Fruit fly (Drosophila melanogaster) S2 (cell line): ENCODE measurements around the gene rk.

Source experiments
- CG8478 ChIP-seq: fragments of >200 bp; optimal IDR thresholded peaks from 2 replicates; lab custom pipeline; 2018
- CTCF ChIP-seq, 2 experiments: fragments of >200 bp; optimal IDR thresholded peaks; 2 replicates each; lab custom pipeline; 2018

rk gene

dm6 chr2L:13976669-13977068 lies 24.4 kb downstream of the rk start, which contains the start of gene NimC1:
Gene NimC1 (minus strand): TSS chr2L:13976769.
- TF ChIP-seq CG8478 (lab: Kevin White, UChicago) (no peak), CTCF (optimal IDR thresholded peaks at IDR 0.05; lab: Kevin White, UChicago) (no peak)

- no peak for TF ChIP-seq CG8478 (lab: Kevin White, UChicago)
- no peak for TF ChIP-seq CTCF (optimal IDR thresholded peaks at IDR 0.05; lab: Kevin White, UChicago)
These were observed 28.2 kb downstream of the rk start, which contains the start of gene He for dm6 chr2L:13972847-13973246. Gene He (minus strand): TSS chr2L:13972947.

DNA sequence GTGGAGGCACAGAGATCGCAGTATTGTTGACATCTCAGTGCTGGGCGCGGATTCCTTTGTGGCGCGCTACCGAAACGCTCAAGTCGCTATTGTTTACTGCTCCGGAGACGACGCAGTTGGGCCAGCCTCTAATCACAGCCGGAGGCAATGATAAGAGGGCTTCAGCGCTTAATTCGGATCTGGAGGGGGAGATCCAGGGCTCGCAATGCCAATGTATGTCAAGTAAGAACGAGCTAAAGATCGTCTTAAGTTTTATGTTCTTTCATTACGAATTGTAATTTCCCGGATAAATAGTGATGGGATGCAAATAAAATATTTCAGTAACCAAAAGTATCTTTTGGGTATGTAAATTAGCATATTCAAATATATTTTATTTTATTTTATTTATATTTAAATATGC lies 31.2 kb downstream of the rk start, which contains the start of the genes NimB4 and NimB5:
TSS of gene NimB4 (minus strand) at position 101 of the 400 bp plus-strand sequence.
TSS of gene NimB5 (plus strand) at position 302 of the 400 bp plus-strand sequence.
- TF ChIP-seq CTCF (optimal IDR thresholded peaks at IDR 0.05; lab: Kevin White, UChicago) (no peak), CG8478 (lab: Kevin White, UChicago) (no peak)

DNA sequence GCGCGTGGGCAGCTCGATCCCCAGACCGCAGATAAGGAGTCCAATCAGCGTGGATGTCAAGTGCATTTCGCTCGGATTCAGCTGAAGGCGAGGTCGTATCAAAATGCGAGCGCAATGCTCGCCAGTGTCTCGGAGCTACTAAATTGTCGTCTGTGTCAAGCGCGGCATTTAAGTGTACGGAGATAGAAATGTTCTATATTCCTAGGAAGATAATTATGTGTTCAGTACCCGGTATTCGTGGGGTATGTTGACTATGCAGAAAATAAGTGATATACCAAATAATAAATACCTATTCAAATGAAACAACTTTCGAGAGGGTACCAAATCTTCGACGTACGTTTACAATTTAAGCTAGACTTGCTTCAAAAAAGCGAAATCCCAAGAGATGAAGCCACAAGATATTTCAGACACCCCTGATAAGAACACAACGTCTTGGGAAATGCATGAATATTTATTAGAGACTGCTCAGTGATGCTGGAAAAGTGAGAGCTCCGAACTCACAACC lies 33.1 kb downstream of the rk start, which contains the start of gene NimB3:
TSS of gene NimB3 (minus strand) at position 140 of the 505 bp plus-strand sequence.
- TF ChIP-seq CG8478 (lab: Kevin White, UChicago): no peak
- TF ChIP-seq CTCF (optimal IDR thresholded peaks at IDR 0.05; lab: Kevin White, UChicago): no peak

dm6 chr2L:13966732-13967316 lies 34.2 kb downstream of the rk start, which contains the start of gene NimB2:
Gene NimB2 (minus strand): TSS chr2L:13967018.
- no peak for TF ChIP-seq CTCF (optimal IDR thresholded peaks at IDR 0.05; lab: Kevin White, UChicago)
- no peak for TF ChIP-seq CG8478 (lab: Kevin White, UChicago)

DNA sequence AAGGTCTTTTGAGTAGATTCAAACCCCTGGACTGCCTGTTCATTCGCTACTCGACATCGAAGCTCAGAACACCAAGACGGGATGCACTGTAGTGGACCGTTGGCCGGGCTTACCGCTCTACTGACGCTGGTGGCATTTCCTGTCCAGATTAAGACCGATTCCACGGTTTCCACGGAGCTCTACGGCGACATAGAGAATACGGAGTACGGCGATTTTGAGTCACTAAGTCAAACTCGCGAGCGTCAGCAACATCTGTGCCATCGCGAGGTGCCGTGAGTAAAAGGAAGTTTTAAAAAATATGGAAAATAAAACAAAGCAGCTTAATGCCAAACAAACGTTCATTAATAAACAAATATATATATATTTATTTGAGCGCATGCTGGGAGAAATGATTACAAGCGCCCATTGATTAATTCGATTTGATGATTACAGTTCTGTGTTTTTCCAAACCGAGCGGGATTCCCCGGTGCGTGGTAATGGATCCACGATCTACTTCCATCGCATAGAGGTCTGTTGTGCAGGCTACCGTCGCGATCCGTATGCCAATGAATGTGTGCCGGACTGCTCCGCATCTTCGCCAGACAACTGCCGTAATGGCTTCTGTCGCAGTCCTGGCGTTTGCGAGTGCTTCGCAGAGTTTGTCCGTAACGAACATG lies 37.5 kb downstream of the rk start, which contains the start of gene NimB1:
TSS of gene NimB1 (plus strand) at position 41 of the 656 bp plus-strand sequence.
- TF ChIP-seq CG8478 (lab: Kevin White, UChicago): no peak
- no peak for TF ChIP-seq CTCF (optimal IDR thresholded peaks at IDR 0.05; lab: Kevin White, UChicago)

- no peak for TF ChIP-seq CTCF (optimal IDR thresholded peaks at IDR 0.05; lab: Kevin White, UChicago)
- no peak for TF ChIP-seq CG8478 (lab: Kevin White, UChicago)
These were observed 40.6 kb downstream of the rk start for dm6 chr2L:13960399-13960798.

dm6 chr2L:13957239-13957638 lies 43.8 kb downstream of the rk start, which contains the start of gene NimA:
Gene NimA (plus strand): TSS chr2L:13957539.
- no peak for TF ChIP-seq CTCF (optimal IDR thresholded peaks at IDR 0.05; lab: Kevin White, UChicago)
- TF ChIP-seq CG8478 (lab: Kevin White, UChicago): no peak

- TF ChIP-seq CTCF (optimal IDR thresholded peaks at IDR 0.05; lab: Kevin White, UChicago): no peak
These were observed 45.3 kb downstream of the rk start for dm6 chr2L:13955775-13956174.

DNA sequence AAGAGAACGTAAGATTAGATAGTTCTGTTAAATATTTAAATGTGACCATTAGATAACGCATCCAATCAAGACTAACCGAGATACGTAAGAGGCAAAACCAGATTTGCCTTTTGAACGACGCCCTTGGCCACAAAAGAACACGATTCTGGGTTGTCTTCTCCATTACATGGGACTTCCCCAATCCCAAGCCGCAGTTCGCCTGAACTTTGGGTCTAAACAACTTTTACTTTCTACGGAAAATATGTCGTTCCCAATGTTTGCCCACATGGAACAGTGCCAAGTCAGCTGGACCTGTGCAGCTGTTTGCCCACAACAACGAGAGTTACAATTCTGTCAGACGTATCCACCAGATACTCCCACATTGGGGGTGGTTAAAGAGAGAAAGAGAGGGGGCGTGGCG lies 51.3 kb downstream of the rk start:
- TF ChIP-seq CTCF (optimal IDR thresholded peaks at IDR 0.05; lab: Kevin White, UChicago) (no peak), CG8478 (lab: Kevin White, UChicago) (no peak)

DNA sequence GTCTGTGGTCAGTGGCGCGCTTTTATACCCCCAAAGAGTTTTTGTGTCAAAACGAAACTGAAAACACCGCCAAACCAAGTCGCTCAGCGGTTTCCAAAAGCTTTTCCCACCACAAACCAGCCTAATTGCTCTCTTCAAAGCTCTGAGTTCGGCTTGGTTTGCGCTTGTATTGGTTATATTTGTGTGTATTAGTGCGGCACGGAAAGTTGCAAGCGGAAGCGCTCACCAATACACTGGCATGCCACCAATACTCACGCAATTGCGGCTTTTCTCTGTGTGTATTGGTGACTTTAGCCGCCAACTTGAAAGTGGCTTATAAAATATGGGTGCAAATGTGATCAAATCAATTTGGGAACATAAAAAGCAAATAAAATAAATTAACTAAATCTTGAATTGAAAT lies 53.6 kb downstream of the rk start, which contains the start of gene Vajk3:
TSS of gene Vajk3 (minus strand) at position 1 of the 400 bp plus-strand sequence.
- TF ChIP-seq CTCF (optimal IDR thresholded peaks at IDR 0.05; lab: Kevin White, UChicago): no peak
- TF ChIP-seq CG8478 (lab: Kevin White, UChicago): no peak

- no peak for TF ChIP-seq CTCF (optimal IDR thresholded peaks at IDR 0.05; lab: Kevin White, UChicago)
- TF ChIP-seq CG8478 (lab: Kevin White, UChicago): no peak
These were observed 66.4 kb downstream of the rk start, which contains the start of gene Vajk2 for dm6 chr2L:13934542-13935065. Gene Vajk2 (minus strand): TSS chr2L:13934692.
